Fruit fly (Drosophila melanogaster) Kc167 (cell line): ENCODE measurements around the gene mRpL24.

Experiments
- Myc ChIP-seq: fragments of >200 bp; optimal IDR thresholded peaks from 2 replicates; lab custom pipeline; 2017; ENCODE audit warnings: missing external identifiers
- Sin3A ChIP-seq: fragments of >200 bp; optimal IDR thresholded peaks from 2 replicates; lab custom pipeline; 2018; ENCODE audit warnings: missing external identifiers
- h ChIP-seq: fragments of >200 bp; optimal IDR thresholded peaks from 3 replicates; lab custom pipeline; 2018; ENCODE audit warnings: missing external identifiers
- insv ChIP-seq: fragments of >200 bp; optimal IDR thresholded peaks from 3 replicates; lab custom pipeline; 2018; ENCODE audit warnings: missing external identifiers
- psq ChIP-seq: fragments of >200 bp; optimal IDR thresholded peaks from 2 replicates; lab custom pipeline; 2017; ENCODE audit warnings: missing external identifiers
- ttk ChIP-seq: sonication (Bioruptor generic); optimal IDR thresholded peaks from 2 replicates; lab custom pipeline; 2017; ENCODE audit warnings: missing external identifiers

mRpL24 gene

DNA sequence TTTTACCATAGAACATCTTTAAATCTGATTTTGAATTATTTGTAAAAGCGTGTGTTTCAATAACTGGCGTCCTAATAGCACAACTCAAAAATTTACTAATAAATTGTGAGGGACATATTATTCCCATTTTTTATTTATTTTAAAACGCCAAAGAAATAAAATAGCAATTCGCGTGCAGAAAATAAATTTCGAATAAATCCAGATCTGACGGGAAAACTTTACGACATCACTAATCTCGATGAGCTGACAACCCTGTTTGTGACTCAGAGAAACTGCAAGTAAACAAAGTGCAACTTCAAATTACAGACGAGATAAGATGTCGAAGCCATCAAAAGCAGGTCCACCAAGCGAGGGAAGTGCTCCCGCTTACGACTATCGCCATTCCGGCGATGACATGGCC, 20.3 kb upstream of the mRpL24 start, which contains the start of gene CG34125:
Gene CG34125, plus strand, starts transcription at position 254 of the 400 bp plus-strand sequence.
- no peak for TF ChIP-seq insv (lab: Kevin White, UChicago)
- TF ChIP-seq Sin3A (lab: Kevin White, UChicago), result no peak
- no peak for TF ChIP-seq h
- no peak for TF ChIP-seq ttk (lab: Kevin White, UChicago)
- no peak for TF ChIP-seq psq (lab: Kevin White, UChicago)
- TF ChIP-seq Myc, result no peak

DNA sequence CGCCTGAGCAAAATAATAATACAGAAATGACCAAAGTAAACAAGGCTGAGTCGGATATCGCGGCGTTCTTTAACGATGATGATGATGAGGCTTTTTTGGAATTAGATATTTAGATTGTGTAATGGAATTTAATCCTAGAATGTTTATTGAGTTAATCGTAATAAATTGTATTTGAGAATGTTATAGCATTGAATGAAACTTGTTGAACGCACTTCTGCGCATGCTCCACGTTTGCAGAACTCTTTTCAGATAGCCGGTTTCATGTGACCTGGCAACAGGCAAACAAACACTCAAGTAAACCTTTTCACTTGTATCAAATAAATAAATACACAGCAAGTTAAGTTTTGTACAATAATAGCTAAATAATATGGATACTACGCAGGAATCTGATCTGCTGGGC, 12.9 kb upstream of the mRpL24 start, which contains the start of gene CG34124:
Gene CG34124, plus strand, starts transcription at position 301 of the 400 bp plus-strand sequence.
- no peak for TF ChIP-seq h
- no peak for TF ChIP-seq ttk (lab: Kevin White, UChicago)
- no peak for TF ChIP-seq Sin3A (lab: Kevin White, UChicago)
- TF ChIP-seq Myc, result no peak
- no peak for TF ChIP-seq insv (lab: Kevin White, UChicago)
- TF ChIP-seq psq (lab: Kevin White, UChicago), result no peak

- TF ChIP-seq ttk (lab: Kevin White, UChicago) (no peak), insv (lab: Kevin White, UChicago) (no peak), h (no peak), Myc (no peak), psq (lab: Kevin White, UChicago) (no peak), Sin3A (lab: Kevin White, UChicago) (no peak)
Observed at dm6 chr2L:4955094-4955823, 10.1 kb upstream of the mRpL24 start, which contains the start of the genes Jon25Bi and Marcal1. Gene Jon25Bi (minus strand): TSS chr2L:4955144. Gene Marcal1 (plus strand): TSS chr2L:4955509.

- TF ChIP-seq psq (lab: Kevin White, UChicago), result no peak
- TF ChIP-seq insv (lab: Kevin White, UChicago), result no peak
- no peak for TF ChIP-seq Sin3A (lab: Kevin White, UChicago)
Observed at dm6 chr2L:4953086-4953570, 8.0 kb upstream of the mRpL24 start, which contains the start of gene Jon25Bii. Gene Jon25Bii (minus strand): TSS chr2L:4953136.

DNA sequence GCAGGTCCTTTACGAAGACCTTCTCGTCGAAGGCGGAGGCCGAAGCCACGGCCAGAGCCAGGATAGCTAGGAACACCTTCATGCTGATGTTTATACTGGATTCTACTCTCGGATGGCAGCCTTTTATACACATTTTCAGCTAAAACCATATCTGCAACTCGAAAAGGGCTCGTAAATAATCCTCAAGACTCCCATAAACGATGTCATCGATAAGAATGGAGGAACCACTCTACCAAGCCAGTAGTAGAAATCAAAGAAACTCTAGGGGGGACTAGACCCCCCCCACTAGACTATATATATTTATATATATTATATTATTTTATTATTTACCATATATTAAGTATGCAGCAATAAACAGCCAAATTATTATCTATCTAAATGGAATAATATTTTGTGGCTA, 5.5 kb upstream of the mRpL24 start, which contains the start of gene Jon25Biii:
Gene Jon25Biii, minus strand, starts transcription at position 101 of the 400 bp plus-strand sequence.
- TF ChIP-seq h (no peak), Sin3A (lab: Kevin White, UChicago) (no peak), Myc (no peak), psq (lab: Kevin White, UChicago) (no peak), insv (lab: Kevin White, UChicago) (no peak), ttk (lab: Kevin White, UChicago) (no peak)

dm6 chr2L:4949453-4950045, 4.4 kb upstream of the mRpL24 start, which contains the start of gene jet:
Gene jet (minus strand): TSS chr2L:4949784.
- no peak for TF ChIP-seq psq (lab: Kevin White, UChicago)
- TF ChIP-seq insv (lab: Kevin White, UChicago), result no peak
- no peak for TF ChIP-seq h
- no peak for TF ChIP-seq Sin3A (lab: Kevin White, UChicago)
- TF ChIP-seq Myc, result no peak
- no peak for TF ChIP-seq ttk (lab: Kevin White, UChicago)

DNA sequence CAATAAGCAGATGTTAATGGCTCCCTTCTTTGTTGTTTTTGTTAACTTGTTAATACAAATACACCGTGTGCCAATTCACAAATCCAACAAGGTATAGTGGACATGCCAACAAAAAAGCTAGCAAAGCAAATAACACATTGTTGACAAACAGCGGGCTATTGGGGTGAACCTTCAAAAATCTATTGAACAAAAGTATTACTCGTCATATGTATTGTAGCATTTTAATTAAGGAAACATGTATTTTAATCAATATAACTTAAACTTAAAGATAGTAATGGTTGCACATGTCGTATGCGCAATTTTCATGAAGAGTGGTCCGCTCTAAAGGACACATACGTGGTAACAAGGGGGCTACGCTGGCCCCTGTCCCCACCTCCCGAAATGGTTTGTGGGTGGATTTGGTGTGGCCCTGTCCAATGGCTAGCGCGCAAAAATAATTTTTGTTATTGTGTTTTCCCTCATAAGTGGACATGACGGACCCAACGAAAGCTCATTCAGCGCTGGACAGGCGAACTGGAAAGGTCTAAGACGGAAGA, 2.8 kb downstream of the mRpL24 start, which contains the start of gene synr:
Gene synr, plus strand, starts transcription at position 486 of the 536 bp plus-strand sequence.
- TF ChIP-seq Sin3A (lab: Kevin White, UChicago) (no peak), Myc (no peak), h (no peak), ttk (lab: Kevin White, UChicago) (no peak), psq (lab: Kevin White, UChicago) (no peak), insv (lab: Kevin White, UChicago) (no peak)

dm6 chr2L:4937060-4937459, 8.1 kb downstream of the mRpL24 start, which contains the start of gene Sgs1:
Gene Sgs1 (plus strand): TSS chr2L:4937409.
- TF ChIP-seq h (no peak), insv (lab: Kevin White, UChicago) (no peak)

DNA sequence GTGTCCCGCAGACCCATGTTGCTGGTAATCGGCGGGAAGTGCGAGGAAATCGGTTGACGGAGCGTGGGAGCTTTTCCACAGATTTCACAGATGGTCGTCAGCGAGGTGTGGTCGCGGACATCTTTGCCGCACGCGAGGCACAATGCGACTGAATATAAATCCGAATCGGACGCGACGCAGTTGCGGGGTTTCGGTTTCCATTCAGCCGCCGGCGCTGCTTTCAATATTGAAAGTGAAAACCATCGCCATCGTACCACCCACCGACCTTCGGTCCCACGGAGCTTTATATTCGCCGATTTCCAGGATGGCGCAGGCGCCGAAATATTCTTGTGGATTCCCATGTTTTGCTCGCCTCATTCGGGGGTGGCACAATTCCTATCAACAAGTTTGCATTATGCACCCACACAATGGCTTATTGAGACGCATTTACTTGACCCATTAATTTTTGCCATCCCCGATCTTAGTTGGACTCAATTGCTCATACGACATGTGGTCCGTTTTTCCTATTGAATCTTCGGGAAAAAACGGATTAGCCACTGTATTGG, 8.8 kb downstream of the mRpL24 start, which contains the start of gene hoe2:
Gene hoe2, minus strand, starts transcription at position 126 of the 545 bp plus-strand sequence.
- TF ChIP-seq psq (lab: Kevin White, UChicago), result no peak
- no peak for TF ChIP-seq ttk (lab: Kevin White, UChicago)
- TF ChIP-seq h, result no peak

DNA sequence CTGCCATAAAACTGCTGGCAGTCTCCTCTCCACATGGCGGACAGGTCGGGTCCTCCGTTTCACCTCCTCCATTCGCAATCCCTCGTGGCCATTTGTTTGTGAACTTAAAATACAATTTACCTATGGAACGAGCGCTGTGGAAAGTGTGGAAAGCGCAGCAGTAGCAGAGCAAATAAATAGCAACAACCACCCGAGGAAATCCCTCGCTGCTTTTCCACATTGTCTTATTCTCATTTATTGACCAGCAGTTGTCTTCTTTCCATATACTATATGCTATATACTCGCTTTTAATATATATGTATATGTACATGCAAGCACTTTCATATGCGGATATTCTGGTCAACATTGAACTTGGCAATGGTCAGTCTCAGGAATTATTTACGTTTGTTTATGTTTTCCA, 12.9 kb downstream of the mRpL24 start, which contains the start of gene hoe1:
Gene hoe1, minus strand, starts transcription at position 101 of the 400 bp plus-strand sequence.
- TF ChIP-seq insv (lab: Kevin White, UChicago) (no peak), Sin3A (lab: Kevin White, UChicago) (no peak), ttk (lab: Kevin White, UChicago) (no peak), psq (lab: Kevin White, UChicago) (no peak), Myc (no peak), h (no peak)

dm6 chr2L:4930541-4930940, 14.6 kb downstream of the mRpL24 start:
- no peak for TF ChIP-seq insv (lab: Kevin White, UChicago)
- TF ChIP-seq h, result no peak
- no peak for TF ChIP-seq psq (lab: Kevin White, UChicago)

DNA sequence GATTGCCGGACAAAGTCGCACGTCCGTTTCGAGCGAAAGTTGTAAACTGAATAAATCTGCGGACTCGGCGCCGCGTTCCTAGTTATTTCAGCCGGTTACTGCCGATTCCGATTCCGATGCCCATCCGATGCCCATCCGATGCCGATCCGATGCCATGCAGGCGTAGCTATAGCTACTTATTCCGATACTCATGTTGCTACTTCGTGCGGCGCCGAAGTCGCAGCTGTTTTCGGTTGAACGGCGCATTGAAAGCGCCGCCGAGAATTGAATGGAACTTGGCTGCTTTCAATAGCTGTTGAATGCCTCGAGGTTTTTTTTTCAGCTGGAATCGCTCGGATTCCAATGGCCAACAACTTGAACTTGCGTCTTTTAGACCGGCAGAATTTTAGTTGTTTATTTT, 16.8 kb downstream of the mRpL24 start:
- TF ChIP-seq Sin3A (lab: Kevin White, UChicago) (no peak), h (no peak), insv (lab: Kevin White, UChicago) (no peak), ttk (lab: Kevin White, UChicago) (no peak), psq (lab: Kevin White, UChicago) (no peak), Myc (no peak)
